Worm (Caenorhabditis elegans) whole organism, L3 larva: ENCODE measurements around the gene F26A1.19.

Experiments
- egl-27 ChIP-seq: sonication (generic microtip); optimal IDR thresholded peaks from 4 replicates; lab custom pipeline; 2017; ENCODE audit warnings: missing biosample characterization, missing genetic modification reagents, missing genetic modification characterization
- elt-2 ChIP-seq: sonication (generic microtip); optimal IDR thresholded peaks from 2 replicates; lab custom pipeline; 2016; ENCODE audit warnings: missing genetic modification reagents, mild to moderate bottlenecking, missing genetic modification characterization, missing compliant biosample characterization
- elt-3 ChIP-seq, 3 experiments: fragments of 150-350 bp in 1 of 3; sonication (generic microtip) in 2 of 3; optimal IDR thresholded peaks; 2 replicates in 2 of 3; 4 replicates in 1 of 3; lab custom pipeline; 2014 to 2017; ENCODE audit warnings: missing biosample characterization in 3 of 3, missing genetic modification characterization in 3 of 3
- lin-39 ChIP-seq: fragments of 150-350 bp; optimal IDR thresholded peaks from 2 replicates; lab custom pipeline; 2018; ENCODE audit warnings: missing biosample characterization, missing genetic modification reagents, missing genetic modification characterization
- mdl-1 ChIP-seq: fragments of 150-350 bp; optimal IDR thresholded peaks from 2 replicates; lab custom pipeline; 2014; ENCODE audit warnings: missing biosample characterization, missing genetic modification characterization
- nhr-11 ChIP-seq: fragments of 150-350 bp; optimal IDR thresholded peaks from 2 replicates; lab custom pipeline; 2014; ENCODE audit warnings: missing biosample characterization, missing genetic modification characterization
- nhr-28 ChIP-seq: fragments of 150-350 bp; optimal IDR thresholded peaks from 2 replicates; lab custom pipeline; 2014; ENCODE audit warnings: missing biosample characterization, missing genetic modification characterization
- skn-1 ChIP-seq: fragments of 150-350 bp; optimal IDR thresholded peaks from 2 replicates; lab custom pipeline; 2014; ENCODE audit warnings: missing biosample characterization, missing genetic modification characterization
- tbx-2 ChIP-seq: sonication (generic microtip); optimal IDR thresholded peaks from 2 replicates; lab custom pipeline; 2016; ENCODE audit warnings: mild to moderate bottlenecking, missing genetic modification characterization, missing compliant biosample characterization
- ztf-11 ChIP-seq: fragments of 150-350 bp; optimal IDR thresholded peaks from 2 replicates; lab custom pipeline; 2014; ENCODE audit warnings: missing biosample characterization, missing genetic modification characterization
- ztf-4 ChIP-seq: fragments of 150-350 bp; optimal IDR thresholded peaks from 2 replicates; lab custom pipeline; 2014; ENCODE audit warnings: missing biosample characterization, missing genetic modification characterization

DNA sequence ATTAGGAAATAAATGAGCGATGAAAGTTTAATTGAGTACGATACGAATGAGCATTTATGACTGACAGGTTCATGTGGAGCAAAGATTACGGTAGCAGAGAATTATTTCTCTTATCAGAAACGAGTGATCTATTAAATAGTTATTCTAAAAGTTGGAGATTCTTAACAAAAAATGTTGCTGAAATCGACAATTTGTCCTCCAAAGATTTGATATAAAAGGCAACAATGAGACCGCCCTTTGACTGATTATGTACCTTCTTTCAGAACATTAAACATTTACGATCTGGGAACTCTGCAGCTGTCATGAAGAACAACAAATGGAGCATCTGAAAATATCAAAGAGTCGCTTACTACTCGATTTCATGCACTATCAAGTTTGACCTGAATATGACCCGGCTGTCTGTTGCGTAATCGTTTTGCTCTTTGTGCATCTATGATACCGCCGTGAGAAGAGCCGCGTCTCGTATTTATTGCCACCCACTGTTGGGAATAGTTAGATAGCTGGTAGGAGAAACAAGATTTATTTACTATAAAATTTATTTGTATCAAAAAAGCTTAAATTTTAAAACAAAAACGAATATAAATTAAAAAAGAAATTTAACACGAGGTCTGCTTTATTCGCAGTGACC lies 27.9 kb upstream of the F26A1.19 start, which contains the start of gene pal-1:
- TF ChIP-seq tbx-2 (tag; lab: Kevin White, UChicago) (no peak), skn-1 (tag; lab: Kevin White, UChicago) (no peak), nhr-11 (tag; lab: Kevin White, UChicago) (no peak), elt-2 (tag; lab: Kevin White, UChicago) (no peak), elt-3 (tag; optimal IDR thresholded peaks at IDR 0.05; lab: Kevin White, UChicago) (no peak), lin-39 (tag; lab: Kevin White, UChicago) (no peak), ztf-11 (tag; lab: Kevin White, UChicago) (no peak), nhr-28 (tag; lab: Kevin White, UChicago) (no peak), ztf-4 (tag; lab: Kevin White, UChicago) (no peak), mdl-1 (no peak), egl-27 (tag; lab: Kevin White, UChicago) (no peak)
